Fruit fly (Drosophila melanogaster) whole organism, embryonic: ENCODE data around the gene CG17732.
A peak's percentile ranks its signal among the peaks of the same experiment; 100 is the strongest.

Experiments used
- Antp ChIP-seq: fragments of 200-800 bp; sonication (Bioruptor generic); optimal IDR thresholded peaks from 3 replicates; lab custom pipeline; 2016; ENCODE audit warnings: missing biosample characterization, missing genetic modification characterization
- Asciz ChIP-seq: fragments of 200-800 bp; sonication (Bioruptor generic); optimal IDR thresholded peaks from 2 replicates; lab custom pipeline; 2017; ENCODE audit warnings: missing biosample characterization, mild to moderate bottlenecking, missing genetic modification characterization, missing genetic modification reagents
- Awh ChIP-seq: fragments of 200-800 bp; sonication (Bioruptor generic); IDR thresholded peaks from 2 replicates; pipeline ENCODE4, ENCODE4 v1.3.6; 2022; ENCODE audit warnings: missing biosample characterization, missing genetic modification characterization
- CG10209 ChIP-seq: fragments of 200-800 bp; sonication (Bioruptor generic); optimal IDR thresholded peaks from 3 replicates; lab custom pipeline; 2017; ENCODE audit warnings: missing biosample characterization, mild to moderate bottlenecking, missing genetic modification characterization, missing genetic modification reagents
- CG11456 ChIP-seq: fragments of 200-800 bp; sonication (Bioruptor generic); IDR thresholded peaks from 3 replicates; pipeline ENCODE4 v1.3.6; 2022; ENCODE audit warnings: missing biosample characterization, missing genetic modification characterization
- CG11723 ChIP-seq: fragments of 200-800 bp; sonication (Bioruptor generic); optimal IDR thresholded peaks from 2 replicates; lab custom pipeline; 2017; ENCODE audit warnings: missing biosample characterization, mild to moderate bottlenecking, missing genetic modification characterization
- CG12299 ChIP-seq: fragments of 200-800 bp; sonication (Bioruptor generic); optimal IDR thresholded peaks from 2 replicates; lab custom pipeline; 2018; ENCODE audit warnings: missing biosample characterization, mild to moderate bottlenecking, missing genetic modification characterization
- CG12659 ChIP-seq: fragments of 200-800 bp; sonication (Bioruptor generic); optimal IDR thresholded peaks from 3 replicates; lab custom pipeline; 2017; ENCODE audit warnings: mild to moderate bottlenecking, missing biosample characterization, missing genetic modification reagents, missing genetic modification characterization
- CG13424 ChIP-seq: fragments of 200-800 bp; sonication (Bioruptor generic); optimal IDR thresholded peaks from 2 replicates; lab custom pipeline; 2019; ENCODE audit warnings: missing biosample characterization, mild to moderate bottlenecking, missing genetic modification characterization, moderate library complexity
- CG14710 ChIP-seq: fragments of 200-800 bp; sonication (Bioruptor generic); optimal IDR thresholded peaks from 3 replicates; lab custom pipeline; 2019; ENCODE audit warnings: missing biosample characterization, mild to moderate bottlenecking, missing genetic modification characterization, moderate library complexity
- CG15514 ChIP-seq: fragments of 200-800 bp; sonication (Bioruptor generic); optimal IDR thresholded peaks from 3 replicates; lab custom pipeline; 2017; ENCODE audit warnings: missing biosample characterization, missing genetic modification characterization, mild to moderate bottlenecking, moderate library complexity, missing genetic modification reagents
- CG1603 ChIP-seq: fragments of 200-800 bp; sonication (Bioruptor generic); optimal IDR thresholded peaks from 2 replicates; lab custom pipeline; 2019; ENCODE audit warnings: missing biosample characterization, mild to moderate bottlenecking, missing genetic modification characterization, moderate library complexity
- CG18011 ChIP-seq: fragments of 200-800 bp; sonication (Bioruptor generic); optimal IDR thresholded peaks from 2 replicates; lab custom pipeline; 2017; ENCODE audit warnings: missing biosample characterization, missing genetic modification characterization, mild to moderate bottlenecking, moderate library complexity, missing genotype
- CG2678 ChIP-seq: fragments of 200-800 bp; sonication (Bioruptor generic); optimal IDR thresholded peaks from 3 replicates; lab custom pipeline; 2019; ENCODE audit warnings: missing biosample characterization, mild to moderate bottlenecking, missing genetic modification characterization, moderate library complexity
- CG2712 ChIP-seq: fragments of 200-800 bp; optimal IDR thresholded peaks from 3 replicates; lab custom pipeline; 2019; ENCODE audit warnings: missing biosample characterization, mild to moderate bottlenecking, missing genetic modification characterization, moderate library complexity
- CG3163 ChIP-seq: fragments of 200-800 bp; sonication (Bioruptor generic); optimal IDR thresholded peaks from 3 replicates; lab custom pipeline; 2016; ENCODE audit warnings: missing biosample characterization, missing genetic modification characterization
- CG34376 ChIP-seq: fragments of 200-800 bp; sonication (Bioruptor generic); optimal IDR thresholded peaks from 2 replicates; lab custom pipeline; 2018; ENCODE audit warnings: missing biosample characterization, mild to moderate bottlenecking, missing genetic modification characterization
- CG8290 ChIP-seq, 3 experiments: fragments of 200-800 bp; sonication (Bioruptor generic); optimal IDR thresholded peaks; 2 replicates each; lab custom pipeline; 2016 to 2019; ENCODE audit warnings: missing biosample characterization in 3 of 3, missing genetic modification characterization in 3 of 3, mild to moderate bottlenecking in 2 of 3, moderate library complexity in 1 of 3
- CTCF ChIP-seq: fragments of 200-800 bp; sonication (Bioruptor generic); optimal IDR thresholded peaks from 2 replicates; lab custom pipeline; 2017; ENCODE audit warnings: missing biosample characterization, mild to moderate bottlenecking, missing genetic modification characterization, moderate library complexity
- Fer3 ChIP-seq: fragments of 200-800 bp; sonication (Bioruptor generic); optimal IDR thresholded peaks from 2 replicates; lab custom pipeline; 2018; ENCODE audit warnings: missing biosample characterization, mild to moderate bottlenecking, missing genetic modification characterization, moderate library complexity
- HmgZ ChIP-seq: fragments of 200-800 bp; sonication (Bioruptor generic); optimal IDR thresholded peaks from 2 replicates; lab custom pipeline; 2018; ENCODE audit warnings: missing biosample characterization, mild to moderate bottlenecking, missing genetic modification characterization
- Hr51 ChIP-seq, 2 experiments: fragments of 200-800 bp; sonication (Bioruptor generic); optimal IDR thresholded peaks; 2 replicates in 1 of 2; 3 replicates in 1 of 2; lab custom pipeline; 2016 to 2018; ENCODE audit warnings: missing biosample characterization in 2 of 2, missing genetic modification characterization in 2 of 2, mild to moderate bottlenecking in 1 of 2, moderate library complexity in 1 of 2
- Max ChIP-seq: fragments of 200-800 bp; sonication (Bioruptor generic); optimal IDR thresholded peaks from 2 replicates; lab custom pipeline; 2016; ENCODE audit warnings: missing biosample characterization, mild to moderate bottlenecking, missing genetic modification characterization
- Mes4 ChIP-seq: fragments of 200-800 bp; sonication (Bioruptor generic); optimal IDR thresholded peaks from 2 replicates; lab custom pipeline; 2016; ENCODE audit warnings: missing biosample characterization, missing genetic modification characterization
- NK7.1 ChIP-seq: fragments of 200-800 bp; sonication (Bioruptor generic); optimal IDR thresholded peaks from 3 replicates; lab custom pipeline; 2016; ENCODE audit warnings: missing biosample characterization, missing genetic modification characterization
- Opbp ChIP-seq: fragments of 200-800 bp; sonication (Bioruptor generic); IDR thresholded peaks from 3 replicates; pipeline ENCODE4 v1.3.6; 2022; ENCODE audit warnings: missing biosample characterization, missing genetic modification characterization; ENCODE audit not compliant: partially characterized antibody
- Ravus ChIP-seq: fragments of 200-800 bp; sonication (Bioruptor generic); IDR thresholded peaks from 2 replicates; pipeline ENCODE4 v1.3.6; 2022; ENCODE audit warnings: missing biosample characterization, missing genetic modification characterization
- Trl ChIP-seq, 3 experiments: fragments of >200 bp in 2 of 3; fragments of 200-800 bp in 1 of 3; sonication (Bioruptor generic) in 1 of 3; optimal IDR thresholded peaks; 2 replicates in 1 of 3; 3 replicates in 2 of 3; lab custom pipeline; 2016 to 2017; ENCODE audit warnings: missing biosample characterization in 1 of 3, missing genetic modification characterization in 1 of 3
- bsh ChIP-seq, 2 experiments: fragments of 200-800 bp; sonication (Bioruptor generic); optimal IDR thresholded peaks; 2 replicates each; lab custom pipeline; 2017 to 2018; ENCODE audit warnings: mild to moderate bottlenecking in 2 of 2, missing biosample characterization in 2 of 2, missing genetic modification characterization in 2 of 2, moderate library complexity in 1 of 2
- chm ChIP-seq: fragments of 200-800 bp; sonication (Bioruptor generic); IDR thresholded peaks from 2 replicates; pipeline ENCODE4 v1.3.6; 2022; ENCODE audit warnings: missing biosample characterization, missing genetic modification characterization
- ci ChIP-seq: fragments of 200-800 bp; sonication (Bioruptor generic); IDR thresholded peaks from 3 replicates; pipeline ENCODE4 v1.3.6; 2022; ENCODE audit warnings: missing biosample characterization, missing genetic modification characterization
- dmrt99B ChIP-seq: fragments of 200-800 bp; sonication (Bioruptor generic); optimal IDR thresholded peaks from 2 replicates; lab custom pipeline; 2018; ENCODE audit warnings: missing biosample characterization, mild to moderate bottlenecking, missing genetic modification characterization, moderate library complexity
- dpn ChIP-seq, 2 experiments: fragments of 200-800 bp; sonication (Bioruptor generic); optimal IDR thresholded peaks; 3 replicates each; lab custom pipeline; 2016; ENCODE audit warnings: missing biosample characterization in 2 of 2, missing genetic modification characterization in 2 of 2
- fru ChIP-seq: fragments of >200 bp; optimal IDR thresholded peaks from 2 replicates; lab custom pipeline; 2017
- gsb ChIP-seq: fragments of 200-800 bp; sonication (Bioruptor generic); IDR thresholded peaks from 2 replicates; pipeline ENCODE4 v1.3.6; 2022; ENCODE audit warnings: missing biosample characterization, missing genetic modification characterization
- inv ChIP-seq: fragments of 200-800 bp; sonication (Bioruptor generic); IDR thresholded peaks from 2 replicates; pipeline ENCODE4 v1.3.6; 2022; ENCODE audit warnings: missing biosample characterization, missing genetic modification characterization; ENCODE audit not compliant: partially characterized antibody
- kah ChIP-seq: fragments of 200-800 bp; sonication (Bioruptor generic); optimal IDR thresholded peaks from 2 replicates; lab custom pipeline; 2018; ENCODE audit warnings: missing biosample characterization, mild to moderate bottlenecking, missing genetic modification characterization
- lilli ChIP-seq: fragments of 200-800 bp; sonication (Bioruptor generic); optimal IDR thresholded peaks from 3 replicates; lab custom pipeline; 2016; ENCODE audit warnings: missing biosample characterization, missing genetic modification characterization
- pan ChIP-seq, 4 experiments: fragments of >200 bp in 3 of 4; fragments of 200-800 bp in 1 of 4; sonication (Bioruptor generic) in 1 of 4; optimal IDR thresholded peaks in 3 of 4; IDR thresholded peaks in 1 of 4; 2 replicates each; pipeline versions ENCODE4 v1.3.6 to Lab custom; 2017 to 2022; ENCODE audit warnings: missing biosample characterization in 2 of 4, missing genetic modification characterization in 2 of 4, mixed read lengths in 1 of 4
- salm ChIP-seq: fragments of 200-800 bp; sonication (Bioruptor generic); optimal IDR thresholded peaks from 2 replicates; lab custom pipeline; 2018; ENCODE audit warnings: missing biosample characterization, mild to moderate bottlenecking, missing genetic modification characterization
- sc ChIP-seq, 3 experiments: fragments of >200 bp in 2 of 3; fragments of 200-800 bp in 1 of 3; sonication (Bioruptor generic) in 1 of 3; optimal IDR thresholded peaks; 2 replicates in 2 of 3; 3 replicates in 1 of 3; lab custom pipeline; 2017; ENCODE audit warnings: mild to moderate bottlenecking in 1 of 3, missing biosample characterization in 1 of 3, missing genetic modification characterization in 1 of 3, missing genetic modification reagents in 1 of 3
- schlank ChIP-seq: fragments of 200-800 bp; sonication (Bioruptor generic); optimal IDR thresholded peaks from 2 replicates; lab custom pipeline; 2018; ENCODE audit warnings: missing biosample characterization, mild to moderate bottlenecking, missing genetic modification characterization
- seq ChIP-seq: fragments of 200-800 bp; sonication (Bioruptor generic); IDR thresholded peaks from 2 replicates; pipeline ENCODE4 v1.3.6; 2022; ENCODE audit warnings: missing biosample characterization, missing genetic modification characterization
- tup ChIP-seq: fragments of 200-800 bp; sonication (Bioruptor generic); optimal IDR thresholded peaks from 2 replicates; lab custom pipeline; 2016; ENCODE audit warnings: missing biosample characterization, mild to moderate bottlenecking, missing genetic modification characterization, moderate library complexity
- unpg ChIP-seq: fragments of 200-800 bp; sonication (Bioruptor generic); optimal IDR thresholded peaks from 3 replicates; lab custom pipeline; 2018; ENCODE audit warnings: missing biosample characterization, mild to moderate bottlenecking, missing genetic modification characterization, moderate library complexity
- vfl ChIP-seq: fragments of 200-800 bp; sonication (Bioruptor generic); optimal IDR thresholded peaks from 2 replicates; lab custom pipeline; 2016; ENCODE audit warnings: missing biosample characterization, missing genetic modification characterization

Gene CG17732

dm6 chr3L:19981385-19981784, at the start of gene CG17732:
Gene CG17732 (plus strand): TSS chr3L:19981685.
- TF ChIP-seq schlank (tag; lab: Kevin White, UChicago) = no peak

- TF ChIP-seq CG13424 = peak; percentile 24
- TF ChIP-seq vfl (GFP tag; lab: Kevin White, UChicago) = peak; percentile 21
- TF ChIP-seq CTCF = peak; percentile 18
- peak; percentile 41 for TF ChIP-seq lilli
- TF ChIP-seq CG18011 (GFP tag; lab: Kevin White, UChicago) = peak; percentile 25
- no peak for TF ChIP-seq Opbp (GFP tag; lab: Robert Waterston, UW)
- TF ChIP-seq pan (optimal IDR thresholded peaks at IDR 0.05; lab: Kevin White, UChicago) = no peak
- peak in 1 of 2 experiments; percentile 36 for TF ChIP-seq pan (GFP tag; optimal IDR thresholded peaks at IDR 0.05 in 1 of 2, IDR thresholded peaks at IDR 0.05 in 1 of 2)
- TF ChIP-seq HmgZ (tag; lab: Kevin White, UChicago) = peak; percentile 27
- peak; percentile 2 for TF ChIP-seq CG2712 (tag; lab: Kevin White, UChicago)
- TF ChIP-seq Awh (GFP tag; lab: Robert Waterston, UW) = peak; percentile 48; the same call in 1 of the 2 replicates
- peak; percentile 47 for TF ChIP-seq CG1603 (tag; lab: Kevin White, UChicago)
- TF ChIP-seq ci (GFP tag; lab: Robert Waterston, UW) = peak; percentile 71; the same call in 2 of the 3 replicates
- no peak for TF ChIP-seq inv
- TF ChIP-seq CG8290 (GFP tag; optimal IDR thresholded peaks at IDR 0.05; lab: Kevin White, UChicago) = no peak
- TF ChIP-seq CG8290 (tag; optimal IDR thresholded peaks at IDR 0.05; lab: Kevin White, UChicago) = peak in 1 of 2 experiments; percentile 70
- peak; percentile 25 to 45 for TF ChIP-seq Trl (optimal IDR thresholded peaks at IDR 0.05; lab: Kevin White, UChicago)
- peak; percentile 11 for TF ChIP-seq Trl (GFP tag; optimal IDR thresholded peaks at IDR 0.05; lab: Kevin White, UChicago)
- peak in 1 of 2 experiments; percentile 36 for TF ChIP-seq Hr51 (GFP tag; optimal IDR thresholded peaks at IDR 0.05; lab: Kevin White, UChicago)
- TF ChIP-seq sc (optimal IDR thresholded peaks at IDR 0.05; lab: Kevin White, UChicago) = no peak
- TF ChIP-seq sc (GFP tag; optimal IDR thresholded peaks at IDR 0.05; lab: Kevin White, UChicago) = peak; percentile 4
- TF ChIP-seq gsb (GFP tag; lab: Robert Waterston, UW) = 0 out of 2 replicates have a peak, but pooled peaks have one; percentile 32
- peak; percentile 86 for TF ChIP-seq CG34376 (GFP tag; lab: Kevin White, UChicago)
- peak; percentile 48 for TF ChIP-seq CG15514 (GFP tag; lab: Kevin White, UChicago)
- TF ChIP-seq bsh (GFP tag; optimal IDR thresholded peaks at IDR 0.05; lab: Kevin White, UChicago) = peak in 1 of 2 experiments; percentile 27
- TF ChIP-seq CG2678 (tag; lab: Kevin White, UChicago) = peak; percentile 59
- peak; percentile 2 for TF ChIP-seq NK7.1 (GFP tag; lab: Kevin White, UChicago)
- peak; percentile 61; the same call in 1 of the 2 replicates for TF ChIP-seq chm
- TF ChIP-seq salm (tag; lab: Kevin White, UChicago) = peak; percentile 34
- no peak for TF ChIP-seq fru
- TF ChIP-seq dpn (GFP tag; optimal IDR thresholded peaks at IDR 0.05; lab: Kevin White, UChicago) = peak; percentile 21 to 41
- TF ChIP-seq kah = peak; percentile 29
- TF ChIP-seq dmrt99B = peak; percentile 40
- TF ChIP-seq CG11723 (GFP tag; lab: Kevin White, UChicago) = peak; percentile 25
- TF ChIP-seq CG11456 (GFP tag; lab: Robert Waterston, UW) = no peak
- TF ChIP-seq Antp (GFP tag; lab: Kevin White, UChicago) = peak; percentile 17
- TF ChIP-seq CG14710 = peak; percentile 8
- TF ChIP-seq Max = no peak
- TF ChIP-seq CG12299 (tag; lab: Kevin White, UChicago) = no peak
- TF ChIP-seq tup (GFP tag; lab: Kevin White, UChicago) = no peak
- no peak for TF ChIP-seq Mes4
- TF ChIP-seq CG10209 (GFP tag; lab: Kevin White, UChicago) = peak; percentile 34
- TF ChIP-seq Fer3 (tag; lab: Kevin White, UChicago) = peak; percentile 19
- peak; percentile 56 for TF ChIP-seq Asciz
- TF ChIP-seq unpg (GFP tag; lab: Kevin White, UChicago) = peak; percentile 49
- TF ChIP-seq seq (GFP tag; lab: Robert Waterston, UW) = peak; percentile 43; the same call in 1 of the 2 replicates
- peak; percentile 52 for TF ChIP-seq CG3163 (GFP tag; lab: Kevin White, UChicago)
- no peak for TF ChIP-seq Ravus (GFP tag; lab: Robert Waterston, UW)
- peak; percentile 21 for TF ChIP-seq CG12659 (GFP tag; lab: Kevin White, UChicago)
Observed at dm6 chr3L:19932917-19933316, 48.6 kb upstream of the CG17732 start.
